Worm (Caenorhabditis elegans) whole organism, L1 larva: ENCODE measurements around the gene T10C6.6.

Source experiments
- aha-1 ChIP-seq: fragments of 150-350 bp; optimal IDR thresholded peaks from 2 replicates; lab custom pipeline; 2014; ENCODE audit warnings: missing biosample characterization, missing genetic modification characterization
- jun-1 ChIP-seq: fragments of 150-350 bp; optimal IDR thresholded peaks from 2 replicates; lab custom pipeline; 2014; ENCODE audit warnings: missing biosample characterization, missing genetic modification reagents, missing genetic modification characterization
- mep-1 ChIP-seq: fragments of 150-350 bp; optimal IDR thresholded peaks from 2 replicates; lab custom pipeline; 2014; ENCODE audit warnings: missing biosample characterization, missing genetic modification characterization
- nhr-28 ChIP-seq: fragments of 150-350 bp; optimal IDR thresholded peaks from 2 replicates; lab custom pipeline; 2014; ENCODE audit warnings: missing biosample characterization, missing genetic modification characterization
- tbx-2 ChIP-seq: sonication (generic microtip); optimal IDR thresholded peaks from 2 replicates; lab custom pipeline; 2016; ENCODE audit warnings: missing genetic modification characterization, missing compliant biosample characterization
- xbp-1 ChIP-seq: sonication (generic microtip); optimal IDR thresholded peaks from 2 replicates; lab custom pipeline; 2016; ENCODE audit warnings: missing genetic modification characterization, missing compliant biosample characterization
- ztf-11 ChIP-seq, 2 experiments: sonication (generic microtip); optimal IDR thresholded peaks; 2 replicates each; lab custom pipeline; 2016 to 2017; ENCODE audit warnings: missing genetic modification characterization in 2 of 2, missing biosample characterization in 1 of 2, missing compliant biosample characterization in 1 of 2

ce11 chrV:16036166-16036565 lies 12.0 kb downstream of the T10C6.6 start, which contains the start of gene T10C6.10:
- TF ChIP-seq aha-1 (tag; lab: Kevin White, UChicago) (no peak), mep-1 (tag; lab: Kevin White, UChicago) (no peak), xbp-1 (tag; lab: Kevin White, UChicago) (no peak), nhr-28 (no peak), ztf-11 (tag; optimal IDR thresholded peaks at IDR 0.05; lab: Kevin White, UChicago) (no peak), jun-1 (tag; lab: Kevin White, UChicago) (no peak), tbx-2 (tag; lab: Kevin White, UChicago) (no peak)
